Worm (Caenorhabditis elegans): Measurements from ENCODE around the gene K11E4.1.

K11E4.1 gene

ce11 chrX:13714710-13715109 lies 753 bp downstream of the K11E4.1 start (continued):
- TF ChIP-seq hmg-1.2 (GFP tag; IDR thresholded peaks at IDR 0.05) = peak; percentile 56
- TF ChIP-seq T07F8.4 (tag; optimal IDR thresholded peaks at IDR 0.05) = peak; percentile 7
- TF ChIP-seq mes-4 (tag; optimal IDR thresholded peaks at IDR 0.05) = no peak
- TF ChIP-seq C06A6.2 (GFP tag; conservative IDR thresholded peaks at IDR 0.05) = no peak

ce11 chrX:13716313-13716712 lies 2.4 kb downstream of the K11E4.1 start:
- TF ChIP-seq zim-3 (tag; optimal IDR thresholded peaks at IDR 0.05) (peak; percentile 31), Y53G8AR.9 (GFP tag; conservative IDR thresholded peaks at IDR 0.05) (peak; percentile 37; the same call in 1 of the 2 replicates), lir-1 (GFP tag; conservative IDR thresholded peaks at IDR 0.05) (0 out of 2 replicates have a peak, but pooled peaks have one; percentile 12), K12H6.12 (tag; optimal IDR thresholded peaks at IDR 0.05) (peak; percentile 2), tlf-1 (GFP tag; optimal IDR thresholded peaks at IDR 0.05) (no peak), attf-5 (GFP tag; optimal IDR thresholded peaks at IDR 0.05) (peak; percentile 6), cebp-1 (GFP tag; IDR thresholded peaks at IDR 0.05) (no peak), cebp-1 (tag; optimal IDR thresholded peaks at IDR 0.05) (no peak), C06A6.2 (GFP tag; conservative IDR thresholded peaks at IDR 0.05) (peak; percentile 24; the same call in 1 of the 2 replicates), nhr-90 (tag; optimal IDR thresholded peaks at IDR 0.05) (peak; percentile 25), nhr-120 (GFP tag; IDR thresholded peaks at IDR 0.05) (no peak), pha-4 (tag; optimal IDR thresholded peaks at IDR 0.05) (no peak), nhr-80 (tag; optimal IDR thresholded peaks at IDR 0.05) (peak; percentile 11), snpc-1.1 (tag; optimal IDR thresholded peaks at IDR 0.05; ENCODE audit: insufficient read depth) (no peak), ztf-18 (tag; optimal IDR thresholded peaks at IDR 0.05) (peak; percentile 19), lin-26 (GFP tag; IDR thresholded peaks at IDR 0.05) (peak; percentile 75; the same call in 1 of the 2 replicates), hmg-1.2 (GFP tag; IDR thresholded peaks at IDR 0.05) (peak; percentile 49), let-607 (tag; optimal IDR thresholded peaks at IDR 0.05) (peak in 1 of 2 experiments; percentile 41), ama-1 (optimal IDR thresholded peaks at IDR 0.05) (no peak), ama-1 (GFP tag; optimal IDR thresholded peaks at IDR 0.05) (peak in 1 of 2 experiments; percentile 59), ceh-58 (GFP tag; IDR thresholded peaks at IDR 0.05) (no peak), B0261.1 (tag; optimal IDR thresholded peaks at IDR 0.05) (peak; percentile 81), tbp1 (GFP tag; optimal IDR thresholded peaks at IDR 0.05) (peak; percentile 88), aptf-2 (GFP tag; conservative IDR thresholded peaks at IDR 0.05) (0 out of 2 replicates have a peak, but pooled peaks have one; percentile 9), hmg-20 (GFP tag; IDR thresholded peaks at IDR 0.05) (0 out of 2 replicates have a peak, but pooled peaks have one; percentile 29), ZK185.1 (tag; optimal IDR thresholded peaks at IDR 0.05; ENCODE audit: poor library complexity, severe bottlenecking) (peak; percentile 30), pbrm-1 (GFP tag; IDR thresholded peaks at IDR 0.05) (0 out of 2 replicates have a peak, but pooled peaks have one; percentile 8), cebp-2 (GFP tag; IDR thresholded peaks at IDR 0.05) (no peak), die-1 (tag; optimal IDR thresholded peaks at IDR 0.05) (peak; percentile 51), madf-10 (tag; optimal IDR thresholded peaks at IDR 0.05) (peak; percentile 8), rpc-1 (optimal IDR thresholded peaks at IDR 0.05) (peak; percentile 68), rpc-1 (tag; optimal IDR thresholded peaks at IDR 0.05) (peak; percentile 67), snpc-4 (GFP tag; optimal IDR thresholded peaks at IDR 0.05) (no peak), snpc-4 (tag; optimal IDR thresholded peaks at IDR 0.05) (peak in 1 of 4 experiments; percentile 49)

- no peak for TF ChIP-seq efl-1 (GFP tag; optimal IDR thresholded peaks at IDR 0.05)
- peak; percentile 54 for TF ChIP-seq D2030.7 (GFP tag; IDR thresholded peaks at IDR 0.05)
- no peak for TF ChIP-seq mel-28 (tag; optimal IDR thresholded peaks at IDR 0.05; ENCODE audit: borderline replicate concordance)
- no peak for TF ChIP-seq lir-1 (GFP tag; conservative IDR thresholded peaks at IDR 0.05)
- TF ChIP-seq ZK185.1 (tag; optimal IDR thresholded peaks at IDR 0.05; ENCODE audit: poor library complexity, severe bottlenecking) = peak; percentile 33
- no peak for TF ChIP-seq zim-3 (tag; optimal IDR thresholded peaks at IDR 0.05)
- TF ChIP-seq mxl-1 (tag; optimal IDR thresholded peaks at IDR 0.05) = no peak
- TF ChIP-seq lin-26 (GFP tag; IDR thresholded peaks at IDR 0.05) = peak; percentile 73
- TF ChIP-seq die-1 (tag; optimal IDR thresholded peaks at IDR 0.05) = peak; percentile 41
- TF ChIP-seq hlh-12 (tag; optimal IDR thresholded peaks at IDR 0.05) = no peak
- TF ChIP-seq rpc-1 (optimal IDR thresholded peaks at IDR 0.05) = peak; percentile 74
- peak; percentile 86 for TF ChIP-seq rpc-1 (tag; optimal IDR thresholded peaks at IDR 0.05)
- no peak for TF ChIP-seq ztf-28 (GFP tag; IDR thresholded peaks at IDR 0.05)
- TF ChIP-seq snpc-3.4 (tag; optimal IDR thresholded peaks at IDR 0.05) = peak; percentile 49
- peak; percentile 4 for TF ChIP-seq nhr-80 (tag; optimal IDR thresholded peaks at IDR 0.05)
- TF ChIP-seq ztf-6 (GFP tag; IDR thresholded peaks at IDR 0.05) = no peak
- TF ChIP-seq ztf-25 (GFP tag; IDR thresholded peaks at IDR 0.05) = 0 out of 2 replicates have a peak, but pooled peaks have one; percentile 31
- no peak for TF ChIP-seq egl-18 (GFP tag; IDR thresholded peaks at IDR 0.05)
Measured at ce11 chrX:13717053-13717671, 3.2 kb downstream of the K11E4.1 start, which contains the start of gene shc-3. Gene shc-3 (plus strand): TSS chrX:13717536.

All from whole organism, young adult.